Fruit fly (Drosophila melanogaster): Measurements from ENCODE around the gene CG2120.

CG2120 gene

DNA sequence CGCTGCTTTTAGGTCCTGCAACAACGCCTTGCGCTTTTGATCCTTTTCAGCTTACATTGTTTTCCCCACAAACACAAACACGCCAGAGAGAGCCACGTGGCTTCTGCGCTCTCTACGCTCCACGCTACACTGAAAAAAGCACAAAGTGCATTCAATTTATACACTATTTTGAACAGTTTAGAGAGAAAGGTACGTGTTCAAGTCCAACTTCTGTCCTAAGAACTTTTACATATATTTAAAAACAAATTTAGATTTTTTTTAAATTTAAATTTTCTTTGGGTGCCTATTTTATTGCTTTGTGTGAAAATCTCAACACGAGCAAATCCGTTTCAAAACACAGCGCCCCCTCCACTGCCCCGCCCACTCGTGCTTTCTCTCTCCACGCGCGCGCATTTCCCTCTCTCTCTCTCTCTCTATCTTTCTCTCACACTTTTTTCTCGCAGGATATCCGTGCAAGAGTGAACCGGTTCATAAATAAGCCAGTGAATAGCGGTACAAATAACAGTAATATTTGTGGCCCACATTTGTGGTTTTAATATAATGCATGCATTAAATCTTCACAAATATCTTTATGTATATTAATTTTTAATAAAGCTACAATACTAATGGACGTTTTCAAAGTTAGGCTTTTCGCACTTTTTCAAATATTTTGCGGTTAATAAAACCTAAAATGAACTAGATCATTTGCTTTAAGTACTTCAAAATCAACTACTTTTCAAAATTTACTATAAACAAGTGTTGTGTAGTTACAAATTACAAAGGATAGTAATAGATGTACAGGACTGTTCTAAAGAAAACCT lies 35.4 kb upstream of the CG2120 start (continued):
- TF ChIP-seq Hr38 (GFP tag; optimal IDR thresholded peaks at IDR 0.05), result no peak
- peak; percentile 79 for TF ChIP-seq achi (GFP tag; optimal IDR thresholded peaks at IDR 0.05)
- peak; percentile 89 for TF ChIP-seq eg (GFP tag; IDR thresholded peaks at IDR 0.05)
- TF ChIP-seq fd59A (GFP tag; optimal IDR thresholded peaks at IDR 0.05), result peak; percentile 56
- TF ChIP-seq CG8119 (GFP tag; IDR thresholded peaks at IDR 0.05), result peak; percentile 90
- peak; percentile 78 for TF ChIP-seq CG11294 (GFP tag; IDR thresholded peaks at IDR 0.05)
- TF ChIP-seq svp (GFP tag), result peak; percentile 88
- TF ChIP-seq Hr39 (GFP tag; optimal IDR thresholded peaks at IDR 0.05), result peak; percentile 60
- TF ChIP-seq Sox15 (GFP tag; optimal IDR thresholded peaks at IDR 0.05), result peak; percentile 48
- peak; percentile 77 for TF ChIP-seq CG34406 (GFP tag; optimal IDR thresholded peaks at IDR 0.05)
- TF ChIP-seq Sox102F (GFP tag; optimal IDR thresholded peaks at IDR 0.05), result peak; percentile 72
- TF ChIP-seq CG15336 (GFP tag; IDR thresholded peaks at IDR 0.05), result peak; percentile 93
- peak; percentile 20 for TF ChIP-seq CG8319 (GFP tag; optimal IDR thresholded peaks at IDR 0.05)
- TF ChIP-seq CG32006 (GFP tag; optimal IDR thresholded peaks at IDR 0.05), result peak; percentile 87
- peak; percentile 61 for TF ChIP-seq vri (GFP tag; optimal IDR thresholded peaks at IDR 0.05)
- peak; percentile 83 for TF ChIP-seq CG3919 (GFP tag; optimal IDR thresholded peaks at IDR 0.05)
- TF ChIP-seq Smox (GFP tag; optimal IDR thresholded peaks at IDR 0.05), result peak; percentile 91
- peak; percentile 80 for TF ChIP-seq acj6 (GFP tag; optimal IDR thresholded peaks at IDR 0.05)
- peak; percentile 68 for TF ChIP-seq spab (GFP tag; optimal IDR thresholded peaks at IDR 0.05)
- peak; percentile 63 for TF ChIP-seq CG31627 (GFP tag; optimal IDR thresholded peaks at IDR 0.05)
- peak; percentile 60 for TF ChIP-seq CG16779 (tag; optimal IDR thresholded peaks at IDR 0.05)
- peak; percentile 79 for TF ChIP-seq dsx (GFP tag; optimal IDR thresholded peaks at IDR 0.05; ENCODE audit: poor library complexity, severe bottlenecking)
- TF ChIP-seq fd85E (GFP tag; optimal IDR thresholded peaks at IDR 0.05), result peak; percentile 2
- peak; percentile 52 to 76 for TF ChIP-seq salr (GFP tag; optimal IDR thresholded peaks at IDR 0.05)
- TF ChIP-seq cyc (GFP tag; optimal IDR thresholded peaks at IDR 0.05), result peak; percentile 75
- peak; percentile 81 for TF ChIP-seq Ets96B (tag; optimal IDR thresholded peaks at IDR 0.05)
- TF ChIP-seq CG10631 (GFP tag; optimal IDR thresholded peaks at IDR 0.05), result peak; percentile 85
- TF ChIP-seq esn (GFP tag; optimal IDR thresholded peaks at IDR 0.05), result peak; percentile 83
- TF ChIP-seq CG6808 (GFP tag; optimal IDR thresholded peaks at IDR 0.05), result peak; percentile 60
- peak; percentile 71 for TF ChIP-seq CG8632 (GFP tag; optimal IDR thresholded peaks at IDR 0.05)
- TF ChIP-seq net (GFP tag; optimal IDR thresholded peaks at IDR 0.05), result peak; percentile 79
- TF ChIP-seq CG10669 (GFP tag; optimal IDR thresholded peaks at IDR 0.05), result peak; percentile 71
- peak; percentile 66 to 76 for TF ChIP-seq ss (GFP tag; optimal IDR thresholded peaks at IDR 0.05)
- TF ChIP-seq CG6854 (GFP tag; optimal IDR thresholded peaks at IDR 0.05), result peak; percentile 45

DNA sequence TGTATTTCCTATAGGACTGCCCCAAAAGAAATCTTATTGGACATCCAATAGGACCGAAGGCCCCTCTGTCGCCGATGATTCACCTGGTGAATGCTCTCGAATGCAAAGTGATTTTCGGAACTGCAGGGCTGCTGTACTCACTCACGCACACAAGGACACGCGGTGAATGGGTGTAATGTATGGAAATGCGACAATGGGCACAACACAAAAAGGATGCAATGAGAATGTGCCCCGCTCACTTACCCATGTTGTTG lies 34.9 kb upstream of the CG2120 start:
- TF ChIP-seq CG10631 (GFP tag; optimal IDR thresholded peaks at IDR 0.05), result no peak
- TF ChIP-seq Lpt (GFP tag; optimal IDR thresholded peaks at IDR 0.05), result no peak
- no peak for TF ChIP-seq Eip75B (GFP tag; optimal IDR thresholded peaks at IDR 0.05)
- TF ChIP-seq CG9139 (GFP tag; optimal IDR thresholded peaks at IDR 0.05), result no peak
- no peak for TF ChIP-seq salr (GFP tag; optimal IDR thresholded peaks at IDR 0.05)
- no peak for TF ChIP-seq dac (GFP tag; optimal IDR thresholded peaks at IDR 0.05)
- no peak for TF ChIP-seq fd85E (GFP tag; optimal IDR thresholded peaks at IDR 0.05)
- TF ChIP-seq ss (GFP tag; optimal IDR thresholded peaks at IDR 0.05), result no peak
- no peak for TF ChIP-seq Sox14 (GFP tag; optimal IDR thresholded peaks at IDR 0.05)
- no peak for TF ChIP-seq Sox15 (GFP tag; optimal IDR thresholded peaks at IDR 0.05)
- TF ChIP-seq achi (GFP tag; optimal IDR thresholded peaks at IDR 0.05), result no peak
- TF ChIP-seq CG16779 (tag; optimal IDR thresholded peaks at IDR 0.05), result no peak
- no peak for TF ChIP-seq CG8119 (GFP tag; IDR thresholded peaks at IDR 0.05)
- no peak for TF ChIP-seq acj6 (GFP tag; optimal IDR thresholded peaks at IDR 0.05)
- TF ChIP-seq CG7368 (GFP tag; optimal IDR thresholded peaks at IDR 0.05), result no peak
- TF ChIP-seq net (GFP tag; optimal IDR thresholded peaks at IDR 0.05), result no peak
- no peak for TF ChIP-seq vri (GFP tag; optimal IDR thresholded peaks at IDR 0.05)
- TF ChIP-seq CG1621 (tag; optimal IDR thresholded peaks at IDR 0.05), result no peak
